Worm (Caenorhabditis elegans) whole organism, mixed stage, embryonic: ENCODE measurements around the gene oma-2.

Experiments used
- M03D4.4 ChIP-seq: sonication (generic microtip); optimal IDR thresholded peaks from 2 replicates; lab custom pipeline; 2017; ENCODE audit warnings: mild to moderate bottlenecking, missing genetic modification characterization, missing compliant biosample characterization
- bed-3 ChIP-seq: fragments of 200-800 bp; sonication (Bioruptor generic); optimal IDR thresholded peaks from 3 replicates; lab custom pipeline; 2018; ENCODE audit warnings: mild to moderate bottlenecking, missing genetic modification characterization, moderate library complexity, missing compliant biosample characterization
- blmp-1 ChIP-seq: fragments of 150-350 bp; optimal IDR thresholded peaks from 2 replicates; lab custom pipeline; 2014; ENCODE audit warnings: missing biosample characterization, missing genetic modification characterization
- ceh-43 ChIP-seq: fragments of 200-800 bp; sonication (Bioruptor generic); optimal IDR thresholded peaks from 2 replicates; lab custom pipeline; 2018; ENCODE audit warnings: mild to moderate bottlenecking, missing genetic modification characterization, moderate library complexity, missing compliant biosample characterization
- ceh-83 ChIP-seq: fragments of 200-800 bp; sonication (Bioruptor generic); optimal IDR thresholded peaks from 2 replicates; lab custom pipeline; 2018; ENCODE audit warnings: mild to moderate bottlenecking, missing genetic modification characterization, missing compliant biosample characterization
- ces-1 ChIP-seq: fragments of 150-350 bp; optimal IDR thresholded peaks from 2 replicates; lab custom pipeline; 2014; ENCODE audit warnings: missing biosample characterization, missing genetic modification reagents, missing genetic modification characterization
- cnd-1 ChIP-seq: fragments of 200-800 bp; sonication (Bioruptor generic); optimal IDR thresholded peaks from 2 replicates; lab custom pipeline; 2018; ENCODE audit warnings: mild to moderate bottlenecking, missing genetic modification characterization, missing compliant biosample characterization
- drap-1 ChIP-seq: fragments of 200-800 bp; sonication (Bioruptor generic); optimal IDR thresholded peaks from 3 replicates; lab custom pipeline; 2018; ENCODE audit warnings: mild to moderate bottlenecking, missing genetic modification characterization, missing compliant biosample characterization
- elt-1 ChIP-seq: sonication (generic microtip); optimal IDR thresholded peaks from 2 replicates; lab custom pipeline; 2017; ENCODE audit warnings: missing genetic modification characterization, mild to moderate bottlenecking, missing compliant biosample characterization, antibody characterized with exemption, moderate library complexity, borderline replicate concordance; ENCODE audit not compliant: insufficient read depth
- elt-3 ChIP-seq: fragments of 150-350 bp; optimal IDR thresholded peaks from 2 replicates; lab custom pipeline; 2014; ENCODE audit warnings: missing biosample characterization, missing genetic modification characterization
- flh-1 ChIP-seq: fragments of 200-800 bp; sonication (Bioruptor generic); optimal IDR thresholded peaks from 2 replicates; lab custom pipeline; 2018; ENCODE audit warnings: mild to moderate bottlenecking, missing genetic modification characterization, moderate library complexity, missing compliant biosample characterization
- ham-2 ChIP-seq: fragments of 200-800 bp; sonication (Bioruptor generic); optimal IDR thresholded peaks from 2 replicates; lab custom pipeline; 2018; ENCODE audit warnings: mild to moderate bottlenecking, missing genetic modification characterization, missing compliant biosample characterization
- hlh-1 ChIP-seq: fragments of 150-350 bp; optimal IDR thresholded peaks from 2 replicates; lab custom pipeline; 2014; ENCODE audit warnings: missing biosample characterization, missing genetic modification reagents, missing genetic modification characterization
- lin-13 ChIP-seq: fragments of 150-350 bp; optimal IDR thresholded peaks from 2 replicates; lab custom pipeline; 2014; ENCODE audit warnings: missing biosample characterization, missing genetic modification characterization
- lin-32 ChIP-seq: fragments of 200-800 bp; sonication (Bioruptor generic); optimal IDR thresholded peaks from 2 replicates; lab custom pipeline; 2018; ENCODE audit warnings: mild to moderate bottlenecking, missing genetic modification characterization, missing compliant biosample characterization
- lsy-2 ChIP-seq: fragments of 150-350 bp; optimal IDR thresholded peaks from 2 replicates; lab custom pipeline; 2014; ENCODE audit warnings: missing biosample characterization, missing genetic modification characterization
- mab-5 ChIP-seq: fragments of 150-350 bp; optimal IDR thresholded peaks from 2 replicates; lab custom pipeline; 2014; ENCODE audit warnings: missing biosample characterization, missing genetic modification characterization
- mep-1 ChIP-seq: fragments of 150-350 bp; optimal IDR thresholded peaks from 2 replicates; lab custom pipeline; 2017; ENCODE audit warnings: missing biosample characterization, missing genetic modification reagents, missing genetic modification characterization, inconsistent platforms
- mls-2 ChIP-seq: sonication (generic microtip); optimal IDR thresholded peaks from 2 replicates; lab custom pipeline; 2016; ENCODE audit warnings: mild to moderate bottlenecking, missing genetic modification characterization, moderate library complexity, missing compliant biosample characterization
- nhr-12 ChIP-seq: fragments of 150-350 bp; optimal IDR thresholded peaks from 2 replicates; lab custom pipeline; 2014; ENCODE audit warnings: missing biosample characterization, missing genetic modification characterization
- nhr-2 ChIP-seq: fragments of 150-350 bp; optimal IDR thresholded peaks from 2 replicates; lab custom pipeline; 2014; ENCODE audit warnings: missing biosample characterization, missing genetic modification characterization
- nhr-237 ChIP-seq: fragments of 150-350 bp; optimal IDR thresholded peaks from 2 replicates; lab custom pipeline; 2014; ENCODE audit warnings: missing biosample characterization, missing genetic modification characterization
- nhr-76 ChIP-seq: sonication (generic microtip); optimal IDR thresholded peaks from 2 replicates; lab custom pipeline; 2017; ENCODE audit warnings: missing biosample characterization, missing genetic modification characterization
- pha-4 ChIP-seq: fragments of 150-350 bp; optimal IDR thresholded peaks from 2 replicates; lab custom pipeline; 2018; ENCODE audit warnings: missing biosample characterization, missing genetic modification reagents, missing genetic modification characterization
- sem-2 ChIP-seq: fragments of 200-800 bp; sonication (Bioruptor generic); optimal IDR thresholded peaks from 2 replicates; lab custom pipeline; 2018; ENCODE audit warnings: mild to moderate bottlenecking, missing genetic modification characterization, missing compliant biosample characterization
- snpc-4 ChIP-seq: fragments of 150-350 bp; optimal IDR thresholded peaks from 2 replicates; lab custom pipeline; 2014; ENCODE audit warnings: missing biosample characterization, missing genetic modification characterization
- tbx-8 ChIP-seq: fragments of 200-800 bp; sonication (Bioruptor generic); optimal IDR thresholded peaks from 2 replicates; lab custom pipeline; 2018; ENCODE audit warnings: mild to moderate bottlenecking, missing genetic modification characterization, moderate library complexity, missing compliant biosample characterization
- unc-39 ChIP-seq: fragments of 150-350 bp; optimal IDR thresholded peaks from 2 replicates; lab custom pipeline; 2014; ENCODE audit warnings: missing biosample characterization, missing genetic modification characterization
- unc-62 ChIP-seq: fragments of 150-350 bp; optimal IDR thresholded peaks from 2 replicates; lab custom pipeline; 2014; ENCODE audit warnings: missing biosample characterization, missing genetic modification reagents, missing genetic modification characterization
- zip-8 ChIP-seq: fragments of 150-350 bp; optimal IDR thresholded peaks from 2 replicates; lab custom pipeline; 2014; ENCODE audit warnings: missing biosample characterization, missing genetic modification characterization
- ztf-11 ChIP-seq: fragments of 150-350 bp; optimal IDR thresholded peaks from 2 replicates; lab custom pipeline; 2014; ENCODE audit warnings: missing biosample characterization, missing genetic modification characterization

oma-2 gene

ce11 chrV:8024752-8025151, 4.5 kb upstream of the oma-2 start, which contains the start of gene F43H9.3:
Gene F43H9.3 (minus strand): TSS chrV:8024940.
- no peak for TF ChIP-seq unc-62 (GFP tag; lab: Kevin White, UChicago)
- TF ChIP-seq lsy-2 = peak; percentile 85
- no peak for TF ChIP-seq pha-4 (tag; lab: Kevin White, UChicago)

ce11 chrV:8025259-8025658, 4.0 kb upstream of the oma-2 start:
- TF ChIP-seq mab-5 (tag; lab: Kevin White, UChicago) = no peak
- no peak for TF ChIP-seq snpc-4 (tag; lab: Kevin White, UChicago)
- no peak for TF ChIP-seq blmp-1 (tag; lab: Kevin White, UChicago)
- no peak for TF ChIP-seq elt-1 (tag; lab: Kevin White, UChicago)
- no peak for TF ChIP-seq lsy-2
- no peak for TF ChIP-seq ces-1 (GFP tag; lab: Kevin White, UChicago)
- TF ChIP-seq flh-1 (GFP tag; lab: Kevin White, UChicago) = no peak
- no peak for TF ChIP-seq pha-4 (tag; lab: Kevin White, UChicago)

ce11 chrV:8026343-8026742, 2.9 kb upstream of the oma-2 start, which contains the start of gene F43H9.4:
Gene F43H9.4 (plus strand): TSS chrV:8026708.
- no peak for TF ChIP-seq nhr-76 (tag; lab: Kevin White, UChicago)
- TF ChIP-seq unc-39 = no peak
- TF ChIP-seq hlh-1 (tag; lab: Kevin White, UChicago) = no peak
- no peak for TF ChIP-seq bed-3 (GFP tag; lab: Kevin White, UChicago)
- TF ChIP-seq nhr-237 (tag; lab: Kevin White, UChicago) = no peak
- TF ChIP-seq M03D4.4 (tag; lab: Kevin White, UChicago) = no peak
- TF ChIP-seq blmp-1 (tag; lab: Kevin White, UChicago) = no peak
- TF ChIP-seq ztf-11 (tag; lab: Kevin White, UChicago) = no peak
- TF ChIP-seq tbx-8 (GFP tag; lab: Kevin White, UChicago) = no peak
- TF ChIP-seq lin-13 (tag; lab: Kevin White, UChicago) = no peak
- no peak for TF ChIP-seq cnd-1
- TF ChIP-seq ham-2 (GFP tag; lab: Kevin White, UChicago) = no peak
- no peak for TF ChIP-seq sem-2
- TF ChIP-seq drap-1 (GFP tag; lab: Kevin White, UChicago) = no peak
- no peak for TF ChIP-seq elt-1 (tag; lab: Kevin White, UChicago)
- TF ChIP-seq ceh-83 (GFP tag; lab: Kevin White, UChicago) = no peak
- no peak for TF ChIP-seq ces-1 (GFP tag; lab: Kevin White, UChicago)
- TF ChIP-seq zip-8 (tag; lab: Kevin White, UChicago) = no peak

- no peak for TF ChIP-seq mls-2 (tag; lab: Kevin White, UChicago)
- TF ChIP-seq drap-1 (GFP tag; lab: Kevin White, UChicago) = no peak
- no peak for TF ChIP-seq flh-1 (GFP tag; lab: Kevin White, UChicago)
- TF ChIP-seq lin-32 (GFP tag; lab: Kevin White, UChicago) = no peak
- TF ChIP-seq elt-3 (tag; lab: Kevin White, UChicago) = no peak
- no peak for TF ChIP-seq cnd-1
- no peak for TF ChIP-seq nhr-12 (tag; lab: Kevin White, UChicago)
- no peak for TF ChIP-seq ceh-43 (GFP tag; lab: Kevin White, UChicago)
- no peak for TF ChIP-seq sem-2
- TF ChIP-seq unc-39 = no peak
- TF ChIP-seq ztf-11 (tag; lab: Kevin White, UChicago) = no peak
- TF ChIP-seq lsy-2 = no peak
- TF ChIP-seq mep-1 (tag; lab: Kevin White, UChicago) = no peak
- no peak for TF ChIP-seq nhr-2 (tag; lab: Kevin White, UChicago)
- TF ChIP-seq, all 35 proteins: peak for 0
Observed at ce11 chrV:8027429-8028142, 1.7 kb upstream of the oma-2 start.

- peak; percentile 49 for TF ChIP-seq ces-1 (GFP tag; lab: Kevin White, UChicago)
- no peak for TF ChIP-seq zip-8 (tag; lab: Kevin White, UChicago)
- TF ChIP-seq mep-1 (tag; lab: Kevin White, UChicago) = peak; percentile 54
- TF ChIP-seq snpc-4 (tag; lab: Kevin White, UChicago) = no peak
- no peak for TF ChIP-seq lin-32 (GFP tag; lab: Kevin White, UChicago)
- TF ChIP-seq blmp-1 (tag; lab: Kevin White, UChicago) = no peak
- TF ChIP-seq lsy-2 = peak; percentile 47
Observed at ce11 chrV:8031121-8031520, 1.9 kb downstream of the oma-2 start, which contains the start of gene vars-1. Gene vars-1 (plus strand): TSS chrV:8031411.
